Worm (Caenorhabditis elegans) whole organism, L4 larva: ENCODE data around the gene lir-1.

Source experiments
- T20F7.1 ChIP-seq: fragments of 200-800 bp; sonication (Bioruptor generic); optimal IDR thresholded peaks from 2 replicates; lab custom pipeline; 2018; ENCODE audit warnings: mild to moderate bottlenecking, missing genetic modification characterization, missing compliant biosample characterization
- mdl-1 ChIP-seq, 2 experiments: fragments of 150-350 bp in 1 of 2; sonication (generic microtip) in 1 of 2; optimal IDR thresholded peaks; 2 replicates each; lab custom pipeline; 2014 to 2017; ENCODE audit warnings: missing biosample characterization in 2 of 2, missing genetic modification characterization in 2 of 2
- pha-4 ChIP-seq, 2 experiments: fragments of 150-350 bp in 1 of 2; fragments of 200-800 bp in 1 of 2; sonication (Bioruptor generic) in 1 of 2; IDR thresholded peaks in 1 of 2; optimal IDR thresholded peaks in 1 of 2; 2 replicates each; pipeline versions ENCODE4 v1.3.6 to Lab custom; 2014 to 2022; ENCODE audit warnings: missing genetic modification characterization in 2 of 2, missing genetic modification reagents in 2 of 2, missing biosample characterization in 1 of 2, missing compliant biosample characterization in 1 of 2
- pqm-1 ChIP-seq: sonication (generic microtip); optimal IDR thresholded peaks from 2 replicates; lab custom pipeline; 2017; ENCODE audit warnings: missing biosample characterization, missing genetic modification characterization

DNA sequence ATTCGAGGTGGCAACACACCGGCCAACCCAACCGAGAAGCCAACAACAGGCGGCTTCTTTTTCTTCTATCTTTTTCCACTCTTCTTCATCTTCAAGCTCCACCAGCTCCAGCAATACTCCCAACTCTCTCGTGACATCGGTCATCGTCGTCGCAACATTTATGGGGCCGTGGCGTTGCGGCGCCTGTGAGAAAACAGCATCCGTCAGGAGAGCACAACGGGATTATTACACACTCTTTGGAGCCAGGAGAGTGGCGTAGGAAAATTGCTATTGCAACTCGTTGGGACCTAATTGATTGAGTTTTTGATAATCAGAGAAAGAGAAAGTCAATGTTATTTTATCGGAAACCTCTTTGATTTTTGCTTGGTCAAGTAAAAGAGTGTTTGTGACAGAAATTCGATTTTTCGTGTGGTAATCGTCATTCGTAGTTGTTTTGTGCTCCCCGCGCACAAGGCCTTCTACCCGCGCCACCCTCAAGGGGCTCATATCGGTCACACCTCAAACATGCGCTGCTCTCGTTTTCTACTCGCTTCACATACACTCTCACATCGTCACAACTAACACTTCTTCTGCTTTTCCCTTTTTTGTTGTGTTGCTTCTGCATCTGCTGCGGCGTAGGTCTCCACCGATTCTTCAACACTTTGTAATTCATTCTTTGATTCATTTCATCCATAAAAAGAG lies 31.5 kb upstream of the lir-1 start:
- TF ChIP-seq mdl-1 (tag; optimal IDR thresholded peaks at IDR 0.05; lab: Kevin White, UChicago) (no peak), T20F7.1 (GFP tag; lab: Kevin White, UChicago) (no peak), pha-4 (GFP tag; IDR thresholded peaks at IDR 0.05; lab: Robert Waterston, UW) (no peak), pha-4 (tag; optimal IDR thresholded peaks at IDR 0.05; lab: Kevin White, UChicago) (no peak), pqm-1 (tag; lab: Kevin White, UChicago) (no peak)
